Worm (Caenorhabditis elegans) whole organism, late embryonic: ENCODE measurements around the gene grd-16.

ENCODE experiments used
- ama-1 ChIP-seq: fragments of 150-350 bp; optimal IDR thresholded peaks from 2 replicates; lab custom pipeline; 2014
- ceh-9 ChIP-seq: sonication (generic microtip); optimal IDR thresholded peaks from 2 replicates; lab custom pipeline; 2016; ENCODE audit warnings: mild to moderate bottlenecking, missing genetic modification characterization, inconsistent platforms, missing compliant biosample characterization
- pax-1 ChIP-seq: fragments of 150-350 bp; optimal IDR thresholded peaks from 2 replicates; lab custom pipeline; 2014; ENCODE audit warnings: missing biosample characterization, missing genetic modification characterization
- ref-2 ChIP-seq: sonication (generic microtip); optimal IDR thresholded peaks from 2 replicates; lab custom pipeline; 2016; ENCODE audit warnings: missing genetic modification characterization, missing compliant biosample characterization
- rnt-1 ChIP-seq: sonication (generic microtip); optimal IDR thresholded peaks from 2 replicates; lab custom pipeline; 2016; ENCODE audit warnings: missing genetic modification characterization, missing compliant biosample characterization

- TF ChIP-seq pax-1 (no peak), ref-2 (tag; lab: Kevin White, UChicago) (no peak), rnt-1 (no peak), ama-1 (no peak), ceh-9 (no peak)
These were observed 12.3 kb upstream of the grd-16 start, which contains the start of gene ilys-3 for ce11 chrIV:2464156-2464555.
